Worm (Caenorhabditis elegans) whole organism, early embryonic: Measurements from ENCODE around the gene bigr-1.

Source experiments
- ama-1 ChIP-seq: fragments of 150-350 bp; optimal IDR thresholded peaks from 2 replicates; lab custom pipeline; 2014
- ceh-36 ChIP-seq: sonication (generic microtip); optimal IDR thresholded peaks from 2 replicates; lab custom pipeline; 2016; ENCODE audit warnings: missing genetic modification characterization, inconsistent platforms, missing compliant biosample characterization
- flt-1 ChIP-seq: fragments of 200-800 bp; sonication (Bioruptor generic); IDR thresholded peaks from 2 replicates; pipeline ENCODE4 v1.3.6; 2022; ENCODE audit warnings: missing genetic modification characterization, missing compliant biosample characterization
- hmbx-1 ChIP-seq: sonication (generic microtip); optimal IDR thresholded peaks from 2 replicates; lab custom pipeline; 2016; ENCODE audit warnings: mild to moderate bottlenecking, missing genetic modification characterization, missing compliant biosample characterization
- pes-1 ChIP-seq: fragments of 200-800 bp; sonication (Bioruptor generic); IDR thresholded peaks from 2 replicates; pipeline ENCODE4 v1.3.6; 2022; ENCODE audit warnings: missing genetic modification reagents, missing genetic modification characterization, missing compliant biosample characterization
- tbx-11 ChIP-seq: fragments of 200-800 bp; sonication (Bioruptor generic); IDR thresholded peaks from 2 replicates; pipeline ENCODE4 v1.3.6; 2022; ENCODE audit warnings: missing genetic modification characterization, missing compliant biosample characterization

DNA sequence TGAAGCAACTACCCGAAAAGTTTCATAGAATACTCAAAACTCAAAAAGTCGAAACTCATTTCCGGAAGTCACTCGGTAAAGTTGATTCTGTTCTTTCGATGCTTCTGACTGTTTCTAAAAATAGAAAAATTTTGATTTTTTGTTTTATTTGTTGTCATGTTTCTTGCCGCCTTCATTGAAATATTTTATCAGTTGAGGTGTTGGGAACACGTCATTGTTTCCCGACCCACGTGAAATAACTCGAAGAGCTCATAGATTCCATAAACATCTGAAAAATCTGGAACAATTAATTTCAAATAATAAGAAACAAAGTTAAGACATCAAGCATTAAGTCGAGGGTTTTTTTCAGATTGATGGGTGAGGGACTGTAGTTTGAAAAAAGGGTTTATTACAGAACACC is 26.5 kb upstream of the bigr-1 start:
- no peak for TF ChIP-seq ceh-36 (tag; lab: Kevin White, UChicago)
- TF ChIP-seq ama-1 = no peak
- TF ChIP-seq tbx-11 (GFP tag; lab: Robert Waterston, UW) = no peak
- no peak for TF ChIP-seq pes-1
- no peak for TF ChIP-seq hmbx-1 (tag; lab: Kevin White, UChicago)
- TF ChIP-seq flt-1 = no peak
